Worm (Caenorhabditis elegans): Measurements from ENCODE around the gene lron-1.

DNA sequence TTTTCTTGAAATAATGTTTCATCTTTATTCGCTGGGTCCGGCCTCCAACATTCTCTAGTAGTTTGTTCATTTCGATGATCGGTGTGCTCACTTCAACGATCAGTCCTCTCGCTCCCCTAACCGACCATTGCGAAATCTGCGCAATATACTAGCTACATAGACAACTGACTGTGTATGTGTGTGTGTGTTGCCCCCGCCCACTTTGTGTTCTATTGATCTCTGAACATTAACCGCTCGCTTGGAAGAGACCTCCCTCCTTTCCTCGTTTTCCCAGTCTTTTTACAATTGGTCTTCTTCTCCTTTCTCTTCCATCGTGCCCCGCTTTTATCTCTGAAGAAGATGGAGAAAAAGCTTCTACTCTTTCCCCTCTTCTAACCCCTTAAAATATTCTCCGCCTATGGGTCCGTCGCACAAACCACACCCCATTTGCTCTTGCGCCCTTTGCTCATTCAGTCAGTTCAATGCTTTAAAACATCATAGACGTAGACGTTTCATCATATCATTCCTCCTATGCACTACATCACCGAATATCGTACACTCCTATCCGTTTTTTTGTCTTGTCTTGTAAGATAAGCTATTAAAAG is 15.1 kb upstream of the lron-1 start:
- TF ChIP-seq ama-1 (optimal IDR thresholded peaks at IDR 0.05) (no peak), hlh-30 (tag; optimal IDR thresholded peaks at IDR 0.05; ENCODE audit: insufficient read depth) (no peak), pqm-1 (tag; optimal IDR thresholded peaks at IDR 0.05) (no peak), elt-4 (tag; optimal IDR thresholded peaks at IDR 0.05) (no peak), sox-4 (tag; optimal IDR thresholded peaks at IDR 0.05) (no peak)

Measured in whole organism, late embryonic.